Worm (Caenorhabditis elegans) whole organism, L3 larva: Measurements from ENCODE around the gene gsto-2.

Experiments used
- aly-2 ChIP-seq: fragments of 150-350 bp; optimal IDR thresholded peaks from 2 replicates; lab custom pipeline; 2014; ENCODE audit warnings: missing biosample characterization, missing genetic modification characterization
- ceh-82 ChIP-seq: fragments of 150-350 bp; optimal IDR thresholded peaks from 2 replicates; lab custom pipeline; 2014; ENCODE audit warnings: missing biosample characterization, missing genetic modification characterization
- elt-2 ChIP-seq: sonication (generic microtip); optimal IDR thresholded peaks from 2 replicates; lab custom pipeline; 2016; ENCODE audit warnings: missing genetic modification reagents, mild to moderate bottlenecking, missing genetic modification characterization, missing compliant biosample characterization
- elt-3 ChIP-seq, 3 experiments: fragments of 150-350 bp in 1 of 3; sonication (generic microtip) in 2 of 3; optimal IDR thresholded peaks; 2 replicates in 2 of 3; 4 replicates in 1 of 3; lab custom pipeline; 2014 to 2017; ENCODE audit warnings: missing biosample characterization in 3 of 3, missing genetic modification characterization in 3 of 3
- fkh-10 ChIP-seq: sonication (generic microtip); optimal IDR thresholded peaks from 2 replicates; lab custom pipeline; 2017; ENCODE audit warnings: missing biosample characterization, missing genetic modification reagents, missing genetic modification characterization
- lin-15B ChIP-seq: fragments of 150-350 bp; optimal IDR thresholded peaks from 2 replicates; lab custom pipeline; 2014; ENCODE audit warnings: missing biosample characterization, missing genetic modification characterization
- mdl-1 ChIP-seq: fragments of 150-350 bp; optimal IDR thresholded peaks from 2 replicates; lab custom pipeline; 2014; ENCODE audit warnings: missing biosample characterization, missing genetic modification characterization
- nhr-23 ChIP-seq: fragments of 150-350 bp; optimal IDR thresholded peaks from 2 replicates; lab custom pipeline; 2014; ENCODE audit warnings: missing biosample characterization, missing genetic modification reagents, missing genetic modification characterization
- nhr-76 ChIP-seq: fragments of 150-350 bp; sonication (generic microtip); optimal IDR thresholded peaks from 5 replicates; lab custom pipeline; 2014; ENCODE audit warnings: missing biosample characterization, missing genetic modification characterization
- skn-1 ChIP-seq: fragments of 150-350 bp; optimal IDR thresholded peaks from 2 replicates; lab custom pipeline; 2014; ENCODE audit warnings: missing biosample characterization, missing genetic modification characterization
- unc-39 ChIP-seq: sonication (generic microtip); optimal IDR thresholded peaks from 4 replicates; lab custom pipeline; 2017; ENCODE audit warnings: missing biosample characterization, missing genetic modification characterization
- zag-1 ChIP-seq: fragments of 150-350 bp; optimal IDR thresholded peaks from 2 replicates; lab custom pipeline; 2014; ENCODE audit warnings: missing biosample characterization, missing genetic modification characterization

ce11 chrIII:8519886-8520285 is 34.7 kb upstream of the gsto-2 start, which contains the start of gene ZC21.8:
- TF ChIP-seq zag-1 (tag; lab: Kevin White, UChicago) (no peak), ceh-82 (no peak), skn-1 (tag; lab: Kevin White, UChicago) (no peak), mdl-1 (tag; lab: Kevin White, UChicago) (no peak), unc-39 (tag; lab: Kevin White, UChicago) (no peak), elt-3 (tag; optimal IDR thresholded peaks at IDR 0.05; lab: Kevin White, UChicago) (no peak), aly-2 (no peak), fkh-10 (no peak), elt-2 (no peak), nhr-76 (tag; lab: Kevin White, UChicago) (no peak), lin-15B (tag; lab: Kevin White, UChicago) (no peak), nhr-23 (tag; lab: Kevin White, UChicago) (no peak)
